Worm (Caenorhabditis elegans): ENCODE results near the gene emc-2.

emc-2 gene

ce11 chrII:1309892-1310516, 4.1 kb upstream of the emc-2 start, which contains the start of the genes alh-6 and fcho-1:
alh-6 (minus strand) TSS chrII:1310133.
fcho-1 (plus strand) TSS chrII:1310515.
- TF ChIP-seq hnd-1 (tag; optimal IDR thresholded peaks at IDR 0.05) (no peak), hmbx-1 (tag; optimal IDR thresholded peaks at IDR 0.05) (no peak), F13C5.2 (tag; optimal IDR thresholded peaks at IDR 0.05) (no peak), scrt-1 (GFP tag; IDR thresholded peaks at IDR 0.05) (no peak), flt-1 (GFP tag; IDR thresholded peaks at IDR 0.05) (no peak), ceh-13 (GFP tag; optimal IDR thresholded peaks at IDR 0.05) (no peak), B0310.2 (tag; optimal IDR thresholded peaks at IDR 0.05) (no peak), ceh-36 (tag; optimal IDR thresholded peaks at IDR 0.05) (no peak), ets-7 (tag; optimal IDR thresholded peaks at IDR 0.05) (no peak), aly-1 (tag; optimal IDR thresholded peaks at IDR 0.05) (no peak), tbx-11 (GFP tag; IDR thresholded peaks at IDR 0.05) (no peak), pes-1 (GFP tag; IDR thresholded peaks at IDR 0.05) (no peak), hmg-4 (GFP tag; optimal IDR thresholded peaks at IDR 0.05) (no peak), sea-1 (GFP tag; conservative IDR thresholded peaks at IDR 0.05) (no peak), tra-4 (tag; optimal IDR thresholded peaks at IDR 0.05) (no peak), ama-1 (optimal IDR thresholded peaks at IDR 0.05) (no peak), tbx-37 (GFP tag; conservative IDR thresholded peaks at IDR 0.05) (no peak)

- TF ChIP-seq ama-1 (optimal IDR thresholded peaks at IDR 0.05) = no peak
- TF ChIP-seq tbx-11 (GFP tag; IDR thresholded peaks at IDR 0.05) = no peak
Measured at ce11 chrII:1306550-1306949, 614 bp upstream of the emc-2 start.

ce11 chrII:1301554-1301953, 4.4 kb downstream of the emc-2 start, which contains the start of gene glb-31:
glb-31 (minus strand) TSS chrII:1301654.
- TF ChIP-seq ceh-13 (GFP tag; optimal IDR thresholded peaks at IDR 0.05) (no peak), ets-7 (tag; optimal IDR thresholded peaks at IDR 0.05) (no peak), scrt-1 (GFP tag; IDR thresholded peaks at IDR 0.05) (no peak), F13C5.2 (tag; optimal IDR thresholded peaks at IDR 0.05) (no peak), flt-1 (GFP tag; IDR thresholded peaks at IDR 0.05) (no peak), hmg-4 (GFP tag; optimal IDR thresholded peaks at IDR 0.05) (no peak)

- TF ChIP-seq ceh-36 (tag; optimal IDR thresholded peaks at IDR 0.05) (no peak), scrt-1 (GFP tag; IDR thresholded peaks at IDR 0.05) (no peak), aly-1 (tag; optimal IDR thresholded peaks at IDR 0.05) (no peak), ama-1 (optimal IDR thresholded peaks at IDR 0.05) (no peak), tbx-37 (GFP tag; conservative IDR thresholded peaks at IDR 0.05) (no peak), ets-7 (tag; optimal IDR thresholded peaks at IDR 0.05) (no peak), pes-1 (GFP tag; IDR thresholded peaks at IDR 0.05) (no peak), sea-1 (GFP tag; conservative IDR thresholded peaks at IDR 0.05) (no peak)
Measured at ce11 chrII:1298169-1298568, 7.8 kb downstream of the emc-2 start, which contains the start of gene Y57G7A.1. Y57G7A.1 (plus strand) TSS chrII:1298469.

ce11 chrII:1297697-1298093, 8.2 kb downstream of the emc-2 start:
- TF ChIP-seq flt-1 (GFP tag; IDR thresholded peaks at IDR 0.05) = no peak
- no peak for TF ChIP-seq tbx-37 (GFP tag; conservative IDR thresholded peaks at IDR 0.05)
- TF ChIP-seq hmbx-1 (tag; optimal IDR thresholded peaks at IDR 0.05) = no peak
- no peak for TF ChIP-seq ceh-13 (GFP tag; optimal IDR thresholded peaks at IDR 0.05)
- no peak for TF ChIP-seq pes-1 (GFP tag; IDR thresholded peaks at IDR 0.05)
- no peak for TF ChIP-seq tra-4 (tag; optimal IDR thresholded peaks at IDR 0.05)
- no peak for TF ChIP-seq aly-1 (tag; optimal IDR thresholded peaks at IDR 0.05)
- TF ChIP-seq ceh-36 (tag; optimal IDR thresholded peaks at IDR 0.05) = no peak
- TF ChIP-seq hnd-1 (tag; optimal IDR thresholded peaks at IDR 0.05) = no peak
- no peak for TF ChIP-seq ets-7 (tag; optimal IDR thresholded peaks at IDR 0.05)
- no peak for TF ChIP-seq sea-1 (GFP tag; conservative IDR thresholded peaks at IDR 0.05)
- TF ChIP-seq scrt-1 (GFP tag; IDR thresholded peaks at IDR 0.05) = no peak
- TF ChIP-seq ama-1 (optimal IDR thresholded peaks at IDR 0.05) = no peak
- no peak for TF ChIP-seq B0310.2 (tag; optimal IDR thresholded peaks at IDR 0.05)
- no peak for TF ChIP-seq hmg-4 (GFP tag; optimal IDR thresholded peaks at IDR 0.05)
- TF ChIP-seq tbx-11 (GFP tag; IDR thresholded peaks at IDR 0.05) = no peak
- TF ChIP-seq F13C5.2 (tag; optimal IDR thresholded peaks at IDR 0.05) = no peak

- TF ChIP-seq tra-4 (tag; optimal IDR thresholded peaks at IDR 0.05) = no peak
- TF ChIP-seq sea-1 (GFP tag; conservative IDR thresholded peaks at IDR 0.05) = no peak
- TF ChIP-seq hmbx-1 (tag; optimal IDR thresholded peaks at IDR 0.05) = no peak
- TF ChIP-seq ets-7 (tag; optimal IDR thresholded peaks at IDR 0.05) = no peak
- TF ChIP-seq aly-1 (tag; optimal IDR thresholded peaks at IDR 0.05) = no peak
- no peak for TF ChIP-seq ama-1 (optimal IDR thresholded peaks at IDR 0.05)
- no peak for TF ChIP-seq flt-1 (GFP tag; IDR thresholded peaks at IDR 0.05)
- TF ChIP-seq pes-1 (GFP tag; IDR thresholded peaks at IDR 0.05) = no peak
Measured at ce11 chrII:1297044-1297696, 8.8 kb downstream of the emc-2 start.

- no peak for TF ChIP-seq ets-7 (tag; optimal IDR thresholded peaks at IDR 0.05)
- TF ChIP-seq ceh-13 (GFP tag; optimal IDR thresholded peaks at IDR 0.05) = no peak
- TF ChIP-seq ama-1 (optimal IDR thresholded peaks at IDR 0.05) = no peak
- no peak for TF ChIP-seq tra-4 (tag; optimal IDR thresholded peaks at IDR 0.05)
- no peak for TF ChIP-seq hmbx-1 (tag; optimal IDR thresholded peaks at IDR 0.05)
- TF ChIP-seq flt-1 (GFP tag; IDR thresholded peaks at IDR 0.05) = no peak
- TF ChIP-seq hmg-4 (GFP tag; optimal IDR thresholded peaks at IDR 0.05) = no peak
- no peak for TF ChIP-seq tbx-37 (GFP tag; conservative IDR thresholded peaks at IDR 0.05)
- no peak for TF ChIP-seq scrt-1 (GFP tag; IDR thresholded peaks at IDR 0.05)
- TF ChIP-seq tbx-11 (GFP tag; IDR thresholded peaks at IDR 0.05) = no peak
- TF ChIP-seq aly-1 (tag; optimal IDR thresholded peaks at IDR 0.05) = no peak
- TF ChIP-seq sea-1 (GFP tag; conservative IDR thresholded peaks at IDR 0.05) = no peak
- TF ChIP-seq F13C5.2 (tag; optimal IDR thresholded peaks at IDR 0.05) = no peak
- no peak for TF ChIP-seq hnd-1 (tag; optimal IDR thresholded peaks at IDR 0.05)
- TF ChIP-seq ceh-36 (tag; optimal IDR thresholded peaks at IDR 0.05) = no peak
- no peak for TF ChIP-seq B0310.2 (tag; optimal IDR thresholded peaks at IDR 0.05)
- no peak for TF ChIP-seq pes-1 (GFP tag; IDR thresholded peaks at IDR 0.05)
Measured at ce11 chrII:1295776-1296175, 10.2 kb downstream of the emc-2 start, which contains the start of gene Y57G7A.2. Y57G7A.2 (plus strand) TSS chrII:1296076.
